Fruit fly (Drosophila melanogaster) whole organism, embryonic: ENCODE data around the gene CG5823.

ENCODE experiments used
- Atf-2 ChIP-seq: fragments of 200-800 bp; sonication (Bioruptor generic); optimal IDR thresholded peaks from 2 replicates; lab custom pipeline; 2016; ENCODE audit warnings: missing biosample characterization, missing genetic modification characterization
- Atf3 ChIP-seq: fragments of 200-800 bp; sonication (Bioruptor generic); optimal IDR thresholded peaks from 3 replicates; lab custom pipeline; 2016; ENCODE audit warnings: missing biosample characterization, missing genetic modification characterization
- Bdp1 ChIP-seq: fragments of 200-800 bp; sonication (Bioruptor generic); optimal IDR thresholded peaks from 3 replicates; lab custom pipeline; 2016; ENCODE audit warnings: missing biosample characterization, missing genetic modification characterization
- Blimp-1 ChIP-seq: fragments of 200-800 bp; sonication (Bioruptor generic); optimal IDR thresholded peaks from 3 replicates; lab custom pipeline; 2018; ENCODE audit warnings: missing biosample characterization, missing genetic modification characterization, mild to moderate bottlenecking, moderate library complexity, missing genetic modification reagents
- CG10979 ChIP-seq: fragments of 200-800 bp; sonication (Bioruptor generic); optimal IDR thresholded peaks from 2 replicates; lab custom pipeline; 2018; ENCODE audit warnings: missing biosample characterization, mild to moderate bottlenecking, missing genetic modification characterization, moderate library complexity
- CG12236 ChIP-seq: fragments of 200-800 bp; sonication (Bioruptor generic); optimal IDR thresholded peaks from 2 replicates; lab custom pipeline; 2016; ENCODE audit warnings: missing biosample characterization, missing genetic modification characterization
- CG12299 ChIP-seq: fragments of 200-800 bp; sonication (Bioruptor generic); optimal IDR thresholded peaks from 2 replicates; lab custom pipeline; 2018; ENCODE audit warnings: missing biosample characterization, mild to moderate bottlenecking, missing genetic modification characterization
- CG13775 ChIP-seq: fragments of 200-800 bp; sonication (Bioruptor generic); optimal IDR thresholded peaks from 3 replicates; lab custom pipeline; 2017; ENCODE audit warnings: missing biosample characterization, mild to moderate bottlenecking, missing genetic modification characterization
- CG15073 ChIP-seq: fragments of 200-800 bp; sonication (Bioruptor generic); optimal IDR thresholded peaks from 2 replicates; lab custom pipeline; 2016; ENCODE audit warnings: missing biosample characterization, missing genetic modification characterization
- CG1647 ChIP-seq: fragments of 200-800 bp; sonication (Bioruptor generic); optimal IDR thresholded peaks from 3 replicates; lab custom pipeline; 2016; ENCODE audit warnings: missing biosample characterization, missing genetic modification characterization
- CG16815 ChIP-seq: fragments of 200-800 bp; sonication (Bioruptor generic); optimal IDR thresholded peaks from 3 replicates; lab custom pipeline; 2017; ENCODE audit warnings: missing biosample characterization, mild to moderate bottlenecking, missing genetic modification characterization
- CG16863 ChIP-seq: fragments of 200-800 bp; sonication (Bioruptor generic); optimal IDR thresholded peaks from 3 replicates; lab custom pipeline; 2016; ENCODE audit warnings: missing biosample characterization, missing genetic modification characterization
- CG17359 ChIP-seq: fragments of 200-800 bp; sonication (Bioruptor generic); optimal IDR thresholded peaks from 3 replicates; lab custom pipeline; 2018; ENCODE audit warnings: missing biosample characterization, mild to moderate bottlenecking, missing genetic modification characterization, moderate library complexity
- CG17829 ChIP-seq: fragments of 200-800 bp; optimal IDR thresholded peaks from 2 replicates; lab custom pipeline; 2019; ENCODE audit warnings: missing biosample characterization, mild to moderate bottlenecking, missing genetic modification characterization, moderate library complexity
- CG30403 ChIP-seq: fragments of 200-800 bp; sonication (Bioruptor generic); optimal IDR thresholded peaks from 3 replicates; lab custom pipeline; 2016; ENCODE audit warnings: missing biosample characterization, missing genetic modification characterization
- CG34422 ChIP-seq: fragments of 200-800 bp; sonication (Bioruptor generic); IDR thresholded peaks from 3 replicates; pipeline ENCODE4 v1.3.6; 2022; ENCODE audit warnings: missing biosample characterization, missing genetic modification characterization
- CG3995 ChIP-seq: fragments of 200-800 bp; sonication (Bioruptor generic); optimal IDR thresholded peaks from 3 replicates; lab custom pipeline; 2016; ENCODE audit warnings: missing biosample characterization, missing genetic modification characterization
- CG4282 ChIP-seq: fragments of 200-800 bp; sonication (Bioruptor generic); optimal IDR thresholded peaks from 2 replicates; lab custom pipeline; 2016; ENCODE audit warnings: missing biosample characterization, missing genetic modification characterization
- CG6765 ChIP-seq: fragments of 200-800 bp; sonication (Bioruptor generic); optimal IDR thresholded peaks from 3 replicates; lab custom pipeline; 2017; ENCODE audit warnings: missing biosample characterization, mild to moderate bottlenecking, missing genetic modification characterization
- CG7357 ChIP-seq: fragments of 200-800 bp; sonication (Bioruptor generic); IDR thresholded peaks from 3 replicates; pipeline ENCODE4 v1.3.6; 2022; ENCODE audit warnings: missing biosample characterization, missing genetic modification characterization
- CG8290 ChIP-seq, 3 experiments: fragments of 200-800 bp; sonication (Bioruptor generic); optimal IDR thresholded peaks; 2 replicates each; lab custom pipeline; 2016 to 2019; ENCODE audit warnings: missing biosample characterization in 3 of 3, missing genetic modification characterization in 3 of 3, mild to moderate bottlenecking in 2 of 3, moderate library complexity in 1 of 3
- CG9817 ChIP-seq: fragments of 200-800 bp; sonication (Bioruptor generic); optimal IDR thresholded peaks from 2 replicates; lab custom pipeline; 2018; ENCODE audit warnings: missing biosample characterization, mild to moderate bottlenecking, missing genetic modification characterization, moderate library complexity
- CkIIα-i1 ChIP-seq: fragments of 200-800 bp; sonication (Bioruptor generic); IDR thresholded peaks from 2 replicates; pipeline ENCODE4 v1.3.6; 2022; ENCODE audit warnings: missing biosample characterization, missing genetic modification characterization
- Dref ChIP-seq: fragments of 200-800 bp; sonication (Bioruptor generic); IDR thresholded peaks from 2 replicates; pipeline ENCODE4 v1.3.6; 2022; ENCODE audit warnings: missing biosample characterization, missing genetic modification characterization
- Drgx ChIP-seq: fragments of 200-800 bp; sonication (Bioruptor generic); IDR thresholded peaks from 2 replicates; pipeline ENCODE4 v1.3.6; 2022; ENCODE audit warnings: missing biosample characterization, missing genetic modification characterization
- E2f1 ChIP-seq: fragments of 200-800 bp; sonication (Bioruptor generic); IDR thresholded peaks from 2 replicates; pipeline ENCODE4 v1.3.6; 2022; ENCODE audit warnings: missing biosample characterization, missing genetic modification characterization
- Ets65A ChIP-seq: fragments of 200-800 bp; sonication (Bioruptor generic); peaks from one replicate; lab custom pipeline; 2016; ENCODE audit warnings: missing biosample characterization, missing genetic modification characterization
- Gug ChIP-seq: fragments of 200-800 bp; sonication (Bioruptor generic); IDR thresholded peaks from 4 replicates; pipeline ENCODE4 v1.3.6; 2022; ENCODE audit warnings: missing biosample characterization, missing genetic modification characterization
- Hr39 ChIP-seq: fragments of >200 bp; optimal IDR thresholded peaks from 2 replicates; lab custom pipeline; 2017
- Jarid2 ChIP-seq: fragments of 200-800 bp; sonication (Bioruptor generic); optimal IDR thresholded peaks from 3 replicates; lab custom pipeline; 2017; ENCODE audit warnings: mild to moderate bottlenecking, missing biosample characterization, missing genetic modification reagents, missing genetic modification characterization
- Kr ChIP-seq: fragments of 200-800 bp; sonication (Bioruptor generic); optimal IDR thresholded peaks from 2 replicates; lab custom pipeline; 2017; ENCODE audit warnings: missing biosample characterization, mild to moderate bottlenecking, missing genetic modification characterization
- NC2β ChIP-seq: fragments of 200-800 bp; sonication (Bioruptor generic); optimal IDR thresholded peaks from 2 replicates; lab custom pipeline; 2016; ENCODE audit warnings: missing biosample characterization, missing genetic modification characterization
- Sox102F ChIP-seq: fragments of 200-800 bp; sonication (Bioruptor generic); optimal IDR thresholded peaks from 2 replicates; lab custom pipeline; 2018; ENCODE audit warnings: missing biosample characterization, mild to moderate bottlenecking, missing genetic modification characterization, moderate library complexity
- Ssrp ChIP-seq: fragments of 200-800 bp; sonication (Bioruptor generic); optimal IDR thresholded peaks from 2 replicates; lab custom pipeline; 2018; ENCODE audit warnings: missing biosample characterization, mild to moderate bottlenecking, missing genetic modification characterization, moderate library complexity
- Xrp1 ChIP-seq: fragments of 200-800 bp; sonication (Bioruptor generic); IDR thresholded peaks from 2 replicates; pipeline ENCODE4 v1.3.6; 2022; ENCODE audit warnings: missing biosample characterization, missing genetic modification characterization
- YL-1 ChIP-seq: fragments of 200-800 bp; sonication (Bioruptor generic); optimal IDR thresholded peaks from 3 replicates; lab custom pipeline; 2017; ENCODE audit warnings: missing biosample characterization, mild to moderate bottlenecking, missing genetic modification characterization
- cg ChIP-seq: fragments of 200-800 bp; sonication (Bioruptor generic); optimal IDR thresholded peaks from 3 replicates; lab custom pipeline; 2019; ENCODE audit warnings: missing biosample characterization, mild to moderate bottlenecking, missing genetic modification characterization, moderate library complexity
- ems ChIP-seq: fragments of 200-800 bp; sonication (Bioruptor generic); optimal IDR thresholded peaks from 3 replicates; lab custom pipeline; 2016; ENCODE audit warnings: missing biosample characterization, missing genetic modification characterization
- gfzf ChIP-seq: fragments of 200-800 bp; sonication (Bioruptor generic); optimal IDR thresholded peaks from 2 replicates; lab custom pipeline; 2016; ENCODE audit warnings: missing biosample characterization, mild to moderate bottlenecking, missing genetic modification characterization, moderate library complexity
- grn ChIP-seq: fragments of 200-800 bp; sonication (Bioruptor generic); optimal IDR thresholded peaks from 3 replicates; lab custom pipeline; 2017; ENCODE audit warnings: missing biosample characterization, missing genetic modification characterization
- gro ChIP-seq: fragments of 200-800 bp; sonication (Bioruptor generic); optimal IDR thresholded peaks from 2 replicates; lab custom pipeline; 2016; ENCODE audit warnings: missing biosample characterization, missing genetic modification characterization
- hbn ChIP-seq: fragments of 200-800 bp; sonication (Bioruptor generic); IDR thresholded peaks from 2 replicates; pipeline ENCODE4 v1.3.6; 2022; ENCODE audit warnings: missing biosample characterization, missing genetic modification characterization; ENCODE audit not compliant: partially characterized antibody
- insv ChIP-seq, 2 experiments: fragments of 200-800 bp; sonication (Bioruptor generic); optimal IDR thresholded peaks; 3 replicates each; lab custom pipeline; 2016 to 2018; ENCODE audit warnings: missing biosample characterization in 2 of 2, missing genetic modification characterization in 2 of 2
- org-1 ChIP-seq: fragments of 200-800 bp; sonication (Bioruptor generic); optimal IDR thresholded peaks from 2 replicates; lab custom pipeline; 2017; ENCODE audit warnings: missing biosample characterization, missing genetic modification characterization
- peb ChIP-seq: fragments of 200-800 bp; sonication (Bioruptor generic); IDR thresholded peaks from 2 replicates; pipeline ENCODE4 v1.3.6; 2022; ENCODE audit warnings: missing biosample characterization, missing genetic modification characterization
- ranshi ChIP-seq: fragments of 200-800 bp; sonication (Bioruptor generic); IDR thresholded peaks from 2 replicates; pipeline ENCODE4 v1.3.6; 2022; ENCODE audit warnings: missing biosample characterization, missing genetic modification characterization
- run ChIP-seq: fragments of 200-800 bp; sonication (Bioruptor generic); optimal IDR thresholded peaks from 3 replicates; lab custom pipeline; 2018; ENCODE audit warnings: missing biosample characterization, mild to moderate bottlenecking, missing genetic modification characterization
- wdn ChIP-seq: fragments of 200-800 bp; sonication (Bioruptor generic); IDR thresholded peaks from 2 replicates; pipeline ENCODE4 v1.3.6; 2022; ENCODE audit warnings: missing biosample characterization, missing genetic modification characterization
- z ChIP-seq: fragments of 200-800 bp; sonication (Bioruptor generic); IDR thresholded peaks from 3 replicates; pipeline ENCODE4 v1.3.6; 2022; ENCODE audit warnings: missing biosample characterization, missing genetic modification characterization
- zfh2 ChIP-seq: fragments of 200-800 bp; sonication (Bioruptor generic); optimal IDR thresholded peaks from 2 replicates; lab custom pipeline; 2016; ENCODE audit warnings: missing biosample characterization, missing genetic modification characterization

The CG5823 gene

dm6 chr3R:17534325-17535105, at the start of gene CG5823, which contains the start of gene P5cr-2 (continued):
- TF ChIP-seq Bdp1 (GFP tag; lab: Kevin White, UChicago) (peak; percentile 17), CG4282 (GFP tag; lab: Kevin White, UChicago) (peak; percentile 40), CG10979 (no peak), CG9817 (tag; lab: Kevin White, UChicago) (no peak), ranshi (GFP tag; lab: Robert Waterston, UW) (peak; percentile 38), CG16815 (GFP tag; lab: Kevin White, UChicago) (no peak), hbn (no peak), insv (GFP tag; optimal IDR thresholded peaks at IDR 0.05; lab: Kevin White, UChicago) (peak in 1 of 2 experiments; percentile 59), ems (peak; percentile 21), peb (GFP tag; lab: Robert Waterston, UW) (no peak), YL-1 (GFP tag; lab: Kevin White, UChicago) (peak; percentile 50), CG34422 (GFP tag; lab: Robert Waterston, UW) (peak; percentile 58), Blimp-1 (GFP tag; lab: Kevin White, UChicago) (peak; percentile 2), wdn (GFP tag; lab: Robert Waterston, UW) (no peak), NC2β (GFP tag; lab: Kevin White, UChicago) (peak; percentile 88), z (peak; percentile 80), CG13775 (GFP tag; lab: Kevin White, UChicago) (peak; percentile 50), gfzf (GFP tag; lab: Kevin White, UChicago) (peak; percentile 94), Jarid2 (GFP tag; lab: Kevin White, UChicago) (no peak), E2f1 (GFP tag; lab: Robert Waterston, UW) (no peak), zfh2 (GFP tag; lab: Kevin White, UChicago) (no peak), CG17359 (peak; percentile 40), Gug (peak; percentile 1; the same call in 1 of the 4 replicates), Xrp1 (GFP tag; lab: Robert Waterston, UW) (no peak), Drgx (GFP tag; lab: Robert Waterston, UW) (peak; percentile 34; the same call in 1 of the 2 replicates), Sox102F (GFP tag; lab: Kevin White, UChicago) (peak; percentile 43), cg (GFP tag; lab: Kevin White, UChicago) (peak; percentile 92), CG3995 (no peak), CG12236 (GFP tag; lab: Kevin White, UChicago) (peak; percentile 75), CG12299 (tag; lab: Kevin White, UChicago) (no peak), Atf-2 (peak; percentile 79), run (no peak), CG7357 (GFP tag; lab: Robert Waterston, UW) (no peak), Kr (GFP tag; lab: Kevin White, UChicago) (no peak), CG16863 (GFP tag; lab: Kevin White, UChicago) (peak; percentile 76), org-1 (no peak), CG6765 (GFP tag; lab: Kevin White, UChicago) (peak; percentile 9), grn (GFP tag; lab: Kevin White, UChicago) (no peak), CG30403 (GFP tag; lab: Kevin White, UChicago) (peak; percentile 6), Hr39 (lab: Kevin White, UChicago) (no peak), CG17829 (tag; lab: Kevin White, UChicago) (peak; percentile 43), CG1647 (GFP tag; lab: Kevin White, UChicago) (peak; percentile 26), CG8290 (GFP tag; optimal IDR thresholded peaks at IDR 0.05; lab: Kevin White, UChicago) (peak; percentile 7), CG8290 (tag; optimal IDR thresholded peaks at IDR 0.05; lab: Kevin White, UChicago) (peak; percentile 76 to 79), CG15073 (GFP tag; lab: Kevin White, UChicago) (no peak), gro (GFP tag; lab: Kevin White, UChicago) (peak; percentile 17), CkIIα-i1 (GFP tag; lab: Robert Waterston, UW) (no peak), Ssrp (tag; lab: Kevin White, UChicago) (no peak), Dref (GFP tag; lab: Robert Waterston, UW) (peak; percentile 51), Atf3 (GFP tag; lab: Kevin White, UChicago) (peak; percentile 67), Ets65A (GFP tag; lab: Kevin White, UChicago) (peak; percentile 89)
